Fruit fly (Drosophila melanogaster): ENCODE data around the gene CG33642.

Gene CG33642

dm6 chr2L:13513033-13513330 lies 16.8 kb upstream of the CG33642 start:
- TF ChIP-seq bab1 (GFP tag; optimal IDR thresholded peaks at IDR 0.05) (no peak), Clk (GFP tag; optimal IDR thresholded peaks at IDR 0.05) (no peak), Crg-1 (GFP tag; optimal IDR thresholded peaks at IDR 0.05) (no peak), CG7101 (tag; optimal IDR thresholded peaks at IDR 0.05) (no peak), toe (GFP tag; optimal IDR thresholded peaks at IDR 0.05) (no peak), ovo (GFP tag; optimal IDR thresholded peaks at IDR 0.05) (no peak), Hr96 (GFP tag; optimal IDR thresholded peaks at IDR 0.05) (no peak), CG14711 (tag; optimal IDR thresholded peaks at IDR 0.05) (no peak), CG11617 (GFP tag; optimal IDR thresholded peaks at IDR 0.05) (no peak), kay (GFP tag; ENCODE audit: borderline replicate concordance) (no peak), pad (GFP tag; optimal IDR thresholded peaks at IDR 0.05) (no peak), CG12768 (GFP tag; optimal IDR thresholded peaks at IDR 0.05) (no peak), CG7045 (GFP tag; optimal IDR thresholded peaks at IDR 0.05) (no peak), CG33017 (tag; optimal IDR thresholded peaks at IDR 0.05) (no peak), CG1620 (GFP tag; optimal IDR thresholded peaks at IDR 0.05) (no peak), cnc (optimal IDR thresholded peaks at IDR 0.05) (no peak), tj (GFP tag; optimal IDR thresholded peaks at IDR 0.05) (no peak), cic (GFP tag; optimal IDR thresholded peaks at IDR 0.05) (no peak), Mnt (GFP tag; optimal IDR thresholded peaks at IDR 0.05) (no peak), CG5204 (GFP tag; optimal IDR thresholded peaks at IDR 0.05) (no peak)

- TF ChIP-seq CG14711 (tag; optimal IDR thresholded peaks at IDR 0.05) (no peak), CG33017 (tag; optimal IDR thresholded peaks at IDR 0.05) (peak; percentile 33), Mnt (GFP tag; optimal IDR thresholded peaks at IDR 0.05) (peak; percentile 32), Crg-1 (GFP tag; optimal IDR thresholded peaks at IDR 0.05) (peak; percentile 21), ovo (GFP tag; optimal IDR thresholded peaks at IDR 0.05) (no peak), Clk (GFP tag; optimal IDR thresholded peaks at IDR 0.05) (peak; percentile 27), cic (GFP tag; optimal IDR thresholded peaks at IDR 0.05) (no peak), cnc (optimal IDR thresholded peaks at IDR 0.05) (no peak), CG7101 (tag; optimal IDR thresholded peaks at IDR 0.05) (peak; percentile 29), toe (GFP tag; optimal IDR thresholded peaks at IDR 0.05) (peak; percentile 69), CG1620 (GFP tag; optimal IDR thresholded peaks at IDR 0.05) (peak; percentile 34), CG11617 (GFP tag; optimal IDR thresholded peaks at IDR 0.05) (peak; percentile 63), CG7045 (GFP tag; optimal IDR thresholded peaks at IDR 0.05) (peak; percentile 31), pad (GFP tag; optimal IDR thresholded peaks at IDR 0.05) (peak; percentile 12), CG5204 (GFP tag; optimal IDR thresholded peaks at IDR 0.05) (peak; percentile 82), bab1 (GFP tag; optimal IDR thresholded peaks at IDR 0.05) (peak; percentile 7), kay (GFP tag; ENCODE audit: borderline replicate concordance) (peak; percentile 87), tj (GFP tag; optimal IDR thresholded peaks at IDR 0.05) (no peak), CG12768 (GFP tag; optimal IDR thresholded peaks at IDR 0.05) (no peak), Hr96 (GFP tag; optimal IDR thresholded peaks at IDR 0.05) (peak; percentile 40)
These were observed 16.2 kb upstream of the CG33642 start for dm6 chr2L:13513331-13514261.

dm6 chr2L:13514262-13514937 lies 15.4 kb upstream of the CG33642 start:
- TF ChIP-seq Clk (GFP tag; optimal IDR thresholded peaks at IDR 0.05) = peak; percentile 24
- peak; percentile 60 for TF ChIP-seq CG7045 (GFP tag; optimal IDR thresholded peaks at IDR 0.05)
- peak; percentile 87 for TF ChIP-seq CG12768 (GFP tag; optimal IDR thresholded peaks at IDR 0.05)
- peak; percentile 42 for TF ChIP-seq ovo (GFP tag; optimal IDR thresholded peaks at IDR 0.05)
- TF ChIP-seq CG5204 (GFP tag; optimal IDR thresholded peaks at IDR 0.05) = peak; percentile 77
- peak; percentile 86 for TF ChIP-seq Crg-1 (GFP tag; optimal IDR thresholded peaks at IDR 0.05)
- TF ChIP-seq CG7101 (tag; optimal IDR thresholded peaks at IDR 0.05) = peak; percentile 90
- peak; percentile 86 for TF ChIP-seq cic (GFP tag; optimal IDR thresholded peaks at IDR 0.05)
- TF ChIP-seq Mnt (GFP tag; optimal IDR thresholded peaks at IDR 0.05) = peak; percentile 70
- peak; percentile 65 for TF ChIP-seq CG1620 (GFP tag; optimal IDR thresholded peaks at IDR 0.05)
- peak; percentile 62 for TF ChIP-seq pad (GFP tag; optimal IDR thresholded peaks at IDR 0.05)
- TF ChIP-seq Hr96 (GFP tag; optimal IDR thresholded peaks at IDR 0.05) = peak; percentile 54
- TF ChIP-seq bab1 (GFP tag; optimal IDR thresholded peaks at IDR 0.05) = peak; percentile 72
- TF ChIP-seq kay (GFP tag; ENCODE audit: borderline replicate concordance) = peak; percentile 93
- peak; percentile 89 for TF ChIP-seq CG11617 (GFP tag; optimal IDR thresholded peaks at IDR 0.05)
- peak; percentile 79 for TF ChIP-seq CG14711 (tag; optimal IDR thresholded peaks at IDR 0.05)
- TF ChIP-seq toe (GFP tag; optimal IDR thresholded peaks at IDR 0.05) = peak; percentile 18
- TF ChIP-seq cnc (optimal IDR thresholded peaks at IDR 0.05) = no peak
- peak; percentile 57 for TF ChIP-seq tj (GFP tag; optimal IDR thresholded peaks at IDR 0.05)
- peak; percentile 91 for TF ChIP-seq CG33017 (tag; optimal IDR thresholded peaks at IDR 0.05)

DNA sequence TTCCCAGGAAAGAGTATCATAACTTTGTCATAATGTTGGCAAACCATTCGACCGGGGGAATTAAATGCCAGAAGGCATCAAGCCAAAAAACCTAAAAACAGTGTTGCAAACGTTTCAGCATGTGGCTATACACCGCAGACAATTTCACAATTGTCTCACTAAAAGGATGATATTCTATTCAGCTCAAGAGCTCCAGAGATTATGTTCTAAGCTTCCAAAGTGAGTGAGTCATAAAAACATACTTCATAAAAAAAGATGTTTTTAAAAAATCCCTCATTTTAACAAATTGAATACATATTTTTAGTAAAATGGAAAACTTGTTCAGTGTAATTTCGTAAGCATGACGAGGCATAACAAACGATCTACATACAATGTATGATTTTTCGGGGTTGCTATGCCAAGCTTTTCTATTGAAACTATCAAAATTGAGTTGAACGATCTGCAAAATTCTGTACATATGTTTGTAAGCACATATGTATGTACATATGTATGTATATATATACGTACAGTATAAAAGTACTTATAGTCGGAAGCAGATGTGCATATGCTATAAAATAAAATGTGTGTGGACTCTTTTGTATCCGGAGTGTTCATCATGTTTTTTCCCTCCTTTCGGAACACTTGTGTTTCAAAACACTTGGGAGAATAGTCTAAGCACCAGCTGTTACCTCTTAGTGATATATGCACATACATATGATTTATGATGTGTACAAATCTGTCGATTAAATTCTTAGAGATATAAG lies 14.7 kb upstream of the CG33642 start:
- TF ChIP-seq ovo (GFP tag; optimal IDR thresholded peaks at IDR 0.05) (no peak), CG14711 (tag; optimal IDR thresholded peaks at IDR 0.05) (peak; percentile 3)

- TF ChIP-seq kay (GFP tag; ENCODE audit: borderline replicate concordance) = peak; percentile 88
- TF ChIP-seq bab1 (GFP tag; optimal IDR thresholded peaks at IDR 0.05) = no peak
- no peak for TF ChIP-seq ovo (GFP tag; optimal IDR thresholded peaks at IDR 0.05)
These were observed 14.1 kb upstream of the CG33642 start for dm6 chr2L:13515688-13516037.

Data from whole organism, adult.